Worm (Caenorhabditis elegans) whole organism, young adult: ENCODE results near the gene ZK673.4.
A peak's percentile ranks its signal among the peaks of the same experiment; 100 is the strongest.

ENCODE experiments used
- B0336.3 ChIP-seq: fragments of 200-800 bp; sonication (Bioruptor generic); IDR thresholded peaks from 2 replicates; pipeline ENCODE4 v1.3.6; 2022; ENCODE audit warnings: missing genetic modification characterization, missing compliant biosample characterization
- F23B12.7 ChIP-seq: sonication (generic microtip); optimal IDR thresholded peaks from 2 replicates; lab custom pipeline; 2017; ENCODE audit warnings: missing genetic modification characterization, mild to moderate bottlenecking, missing compliant biosample characterization, antibody characterized with exemption, moderate library complexity; ENCODE audit not compliant: insufficient read depth
- F52B5.7 ChIP-seq: sonication (generic microtip); optimal IDR thresholded peaks from 2 replicates; lab custom pipeline; 2016; ENCODE audit warnings: mild to moderate bottlenecking, missing genetic modification characterization, missing compliant biosample characterization
- F55B11.4 ChIP-seq: sonication (generic microtip); optimal IDR thresholded peaks from 2 replicates; lab custom pipeline; 2016; ENCODE audit warnings: missing compliant biosample characterization, missing genetic modification characterization, borderline replicate concordance; ENCODE audit not compliant: insufficient read depth
- F57A8.1 ChIP-seq: fragments of 200-800 bp; sonication (Bioruptor generic); optimal IDR thresholded peaks from 2 replicates; lab custom pipeline; 2018; ENCODE audit warnings: mild to moderate bottlenecking, missing genetic modification characterization, moderate library complexity, missing compliant biosample characterization
- Y53F4B.3 ChIP-seq: fragments of 200-800 bp; sonication (Bioruptor generic); IDR thresholded peaks from 2 replicates; pipeline ENCODE4 v1.3.6; 2022; ENCODE audit warnings: missing genetic modification reagents, missing genetic modification characterization, missing compliant biosample characterization
- Y79H2A.3 ChIP-seq: fragments of 200-800 bp; sonication (Bioruptor generic); conservative IDR thresholded peaks from 2 replicates; pipeline ENCODE4 v1.3.6; 2022; ENCODE audit warnings: missing genetic modification reagents, missing genetic modification characterization, missing compliant biosample characterization
- Y95B8A.8 ChIP-seq: fragments of 200-800 bp; sonication (Bioruptor generic); IDR thresholded peaks from 2 replicates; pipeline ENCODE4 v1.3.6; 2022; ENCODE audit warnings: missing genetic modification reagents, missing genetic modification characterization, missing compliant biosample characterization
- ZK185.1 ChIP-seq: sonication (generic microtip); optimal IDR thresholded peaks from 2 replicates; lab custom pipeline; 2016; ENCODE audit warnings: mild to moderate bottlenecking, missing genetic modification characterization, missing compliant biosample characterization; ENCODE audit not compliant: poor library complexity, severe bottlenecking
- akir-1 ChIP-seq: fragments of 200-800 bp; sonication (Bioruptor generic); optimal IDR thresholded peaks from 2 replicates; lab custom pipeline; 2018; ENCODE audit warnings: mild to moderate bottlenecking, missing genetic modification characterization, moderate library complexity, missing compliant biosample characterization
- ama-1 ChIP-seq, 3 experiments: fragments of 150-350 bp in 1 of 3; sonication (generic microtip) in 2 of 3; optimal IDR thresholded peaks; 2 replicates each; lab custom pipeline; 2014 to 2018; ENCODE audit warnings: missing biosample characterization in 2 of 3, missing genetic modification characterization in 2 of 3, missing genetic modification reagents in 2 of 3
- aptf-2 ChIP-seq: fragments of 200-800 bp; sonication (Bioruptor generic); conservative IDR thresholded peaks from 2 replicates; pipeline ENCODE4 v1.3.6; 2022; ENCODE audit warnings: missing genetic modification reagents, missing genetic modification characterization, missing compliant biosample characterization
- bed-2 ChIP-seq: fragments of 200-800 bp; sonication (Bioruptor generic); IDR thresholded peaks from 2 replicates; pipeline ENCODE4 v1.3.6; 2022; ENCODE audit warnings: missing genetic modification reagents, missing genetic modification characterization, missing compliant biosample characterization
- ccch-3 ChIP-seq: fragments of 200-800 bp; sonication (Bioruptor generic); optimal IDR thresholded peaks from 2 replicates; lab custom pipeline; 2018; ENCODE audit warnings: mild to moderate bottlenecking, missing genetic modification characterization, missing compliant biosample characterization
- cebp-2 ChIP-seq: fragments of 200-800 bp; sonication (Bioruptor generic); IDR thresholded peaks from 2 replicates; pipeline ENCODE4 v1.3.6; 2022; ENCODE audit warnings: missing genetic modification characterization, missing compliant biosample characterization
- ceh-100 ChIP-seq: fragments of 200-800 bp; sonication (Bioruptor generic); IDR thresholded peaks from 2 replicates; pipeline ENCODE4 v1.3.6; 2022; ENCODE audit warnings: missing genetic modification reagents, missing genetic modification characterization, missing compliant biosample characterization
- ceh-58 ChIP-seq: fragments of 200-800 bp; sonication (Bioruptor generic); IDR thresholded peaks from 2 replicates; pipeline ENCODE4 v1.3.6; 2022; ENCODE audit warnings: missing genetic modification characterization, missing compliant biosample characterization
- chd-7 ChIP-seq: sonication (generic microtip); optimal IDR thresholded peaks from 2 replicates; lab custom pipeline; 2016; ENCODE audit warnings: mild to moderate bottlenecking, missing genetic modification characterization, moderate library complexity, missing compliant biosample characterization
- dpff-1 ChIP-seq: sonication (generic microtip); optimal IDR thresholded peaks from 2 replicates; lab custom pipeline; 2017; ENCODE audit warnings: mild to moderate bottlenecking, missing genetic modification characterization, missing compliant biosample characterization
- dpl-1 ChIP-seq: fragments of 150-350 bp; optimal IDR thresholded peaks from 2 replicates; lab custom pipeline; 2014; ENCODE audit warnings: missing biosample characterization, missing genetic modification reagents, missing genetic modification characterization
- efl-1 ChIP-seq: fragments of 150-350 bp; optimal IDR thresholded peaks from 2 replicates; lab custom pipeline; 2014; ENCODE audit warnings: missing biosample characterization, missing genetic modification reagents, missing genetic modification characterization
- egl-44 ChIP-seq: fragments of 200-800 bp; sonication (Bioruptor generic); IDR thresholded peaks from 2 replicates; pipeline ENCODE4 v1.3.6; 2022; ENCODE audit warnings: missing genetic modification reagents, missing genetic modification characterization, missing compliant biosample characterization
- ets-4 ChIP-seq: fragments of 200-800 bp; sonication (Bioruptor generic); optimal IDR thresholded peaks from 2 replicates; lab custom pipeline; 2018; ENCODE audit warnings: mild to moderate bottlenecking, missing genetic modification characterization, missing compliant biosample characterization
- fkh-3 ChIP-seq: sonication (generic microtip); optimal IDR thresholded peaks from 2 replicates; lab custom pipeline; 2016; ENCODE audit warnings: mild to moderate bottlenecking, missing genetic modification characterization, missing compliant biosample characterization
- him-1 ChIP-seq: sonication (generic microtip); optimal IDR thresholded peaks from 2 replicates; lab custom pipeline; 2016; ENCODE audit warnings: missing genotype, missing genetic modification reagents, missing genetic modification characterization, missing compliant biosample characterization
- hlh-12 ChIP-seq: sonication (generic microtip); optimal IDR thresholded peaks from 2 replicates; lab custom pipeline; 2016; ENCODE audit warnings: missing genetic modification characterization, missing compliant biosample characterization
- hmg-1.2 ChIP-seq: fragments of 200-800 bp; sonication (Bioruptor generic); IDR thresholded peaks from 2 replicates; pipeline ENCODE4 v1.3.6; 2022; ENCODE audit warnings: missing genetic modification reagents, missing genetic modification characterization, missing compliant biosample characterization
- let-607 ChIP-seq, 2 experiments: fragments of 200-800 bp in 1 of 2; sonication (Bioruptor generic) in 1 of 2; sonication (generic microtip) in 1 of 2; optimal IDR thresholded peaks; 2 replicates each; lab custom pipeline; 2016 to 2018; ENCODE audit warnings: mild to moderate bottlenecking in 2 of 2, missing compliant biosample characterization in 2 of 2, missing genetic modification characterization in 2 of 2, moderate library complexity in 2 of 2, missing genotype in 1 of 2
- lin-26 ChIP-seq: fragments of 200-800 bp; sonication (Bioruptor generic); IDR thresholded peaks from 2 replicates; pipeline ENCODE4 v1.3.6; 2022; ENCODE audit warnings: missing genetic modification reagents, missing genetic modification characterization, missing compliant biosample characterization
- lin-54 ChIP-seq: fragments of 200-800 bp; sonication (Bioruptor generic); optimal IDR thresholded peaks from 2 replicates; lab custom pipeline; 2018; ENCODE audit warnings: mild to moderate bottlenecking, missing genetic modification characterization, missing compliant biosample characterization
- madf-6 ChIP-seq: fragments of 200-800 bp; sonication (Bioruptor generic); IDR thresholded peaks from 2 replicates; pipeline ENCODE4 v1.3.6; 2022; ENCODE audit warnings: missing genetic modification reagents, missing genetic modification characterization, missing compliant biosample characterization
- nfyb-1 ChIP-seq: fragments of 200-800 bp; sonication (Bioruptor generic); IDR thresholded peaks from 2 replicates; pipeline ENCODE4 v1.3.6; 2022; ENCODE audit warnings: missing genetic modification reagents, missing genetic modification characterization, missing compliant biosample characterization
- nhr-120 ChIP-seq: fragments of 200-800 bp; sonication (Bioruptor generic); IDR thresholded peaks from 2 replicates; pipeline ENCODE4 v1.3.6; 2022; ENCODE audit warnings: missing genetic modification characterization, missing compliant biosample characterization
- repo-1 ChIP-seq: sonication (generic microtip); optimal IDR thresholded peaks from 2 replicates; lab custom pipeline; 2017; ENCODE audit warnings: mild to moderate bottlenecking, missing genetic modification characterization, missing compliant biosample characterization
- rpc-1 ChIP-seq, 2 experiments: fragments of 150-350 bp in 1 of 2; sonication (generic microtip) in 1 of 2; optimal IDR thresholded peaks; 2 replicates each; lab custom pipeline; 2014 to 2018; ENCODE audit warnings: missing biosample characterization in 1 of 2, missing genetic modification characterization in 1 of 2, missing genetic modification reagents in 1 of 2, missing genotype in 1 of 2
- sdz-38 ChIP-seq: sonication (generic microtip); optimal IDR thresholded peaks from 2 replicates; lab custom pipeline; 2016; ENCODE audit warnings: missing genotype, missing genetic modification characterization, missing compliant biosample characterization
- snpc-1.1 ChIP-seq: sonication (generic microtip); optimal IDR thresholded peaks from 2 replicates; lab custom pipeline; 2017; ENCODE audit warnings: missing genetic modification characterization, mild to moderate bottlenecking, missing compliant biosample characterization, antibody characterized with exemption, moderate library complexity, missing genotype, missing genetic modification reagents; ENCODE audit not compliant: insufficient read depth
- snpc-3.4 ChIP-seq: sonication (generic microtip); optimal IDR thresholded peaks from 2 replicates; lab custom pipeline; 2017; ENCODE audit warnings: missing genetic modification characterization, mild to moderate bottlenecking, missing compliant biosample characterization, antibody characterized with exemption, moderate library complexity, missing genotype, missing genetic modification reagents
- snpc-4 ChIP-seq, 5 experiments: fragments of 150-350 bp in 1 of 5; sonication (generic microtip) in 4 of 5; optimal IDR thresholded peaks; 2 replicates each; lab custom pipeline; 2014 to 2018; ENCODE audit warnings: missing genetic modification characterization in 5 of 5, missing biosample characterization in 3 of 5, antibody characterized with exemption in 2 of 5, mild to moderate bottlenecking in 2 of 5, missing compliant biosample characterization in 2 of 5, missing genotype in 2 of 5, moderate library complexity in 2 of 5, missing genetic modification reagents in 1 of 5
- tbx-9 ChIP-seq: sonication (generic microtip); optimal IDR thresholded peaks from 2 replicates; lab custom pipeline; 2016; ENCODE audit warnings: borderline replicate concordance, missing genetic modification characterization, inconsistent platforms, missing compliant biosample characterization
- tlf-1 ChIP-seq: fragments of 200-800 bp; sonication (Bioruptor generic); optimal IDR thresholded peaks from 2 replicates; lab custom pipeline; 2018; ENCODE audit warnings: mild to moderate bottlenecking, missing genetic modification characterization, missing compliant biosample characterization
- unc-130 ChIP-seq: sonication (generic microtip); optimal IDR thresholded peaks from 2 replicates; lab custom pipeline; 2016; ENCODE audit warnings: missing genetic modification reagents, missing genetic modification characterization, missing compliant biosample characterization
- xnd-1 ChIP-seq: sonication (generic microtip); optimal IDR thresholded peaks from 2 replicates; lab custom pipeline; 2016; ENCODE audit warnings: missing genotype, missing genetic modification reagents, missing genetic modification characterization, missing compliant biosample characterization
- zim-3 ChIP-seq: sonication (generic microtip); optimal IDR thresholded peaks from 2 replicates; lab custom pipeline; 2017; ENCODE audit warnings: mild to moderate bottlenecking, missing genetic modification characterization, moderate library complexity, missing compliant biosample characterization
- ztf-18 ChIP-seq: sonication (generic microtip); optimal IDR thresholded peaks from 2 replicates; lab custom pipeline; 2016; ENCODE audit warnings: missing genotype, mild to moderate bottlenecking, missing genetic modification characterization, missing compliant biosample characterization
- ztf-22 ChIP-seq: fragments of 200-800 bp; sonication (Bioruptor generic); optimal IDR thresholded peaks from 2 replicates; lab custom pipeline; 2018; ENCODE audit warnings: mild to moderate bottlenecking, missing genetic modification characterization, moderate library complexity, missing compliant biosample characterization
- ztf-28 ChIP-seq: fragments of 200-800 bp; sonication (Bioruptor generic); IDR thresholded peaks from 2 replicates; pipeline ENCODE4 v1.3.6; 2022; ENCODE audit warnings: missing genetic modification reagents, missing genetic modification characterization, missing compliant biosample characterization

The ZK673.4 gene

DNA sequence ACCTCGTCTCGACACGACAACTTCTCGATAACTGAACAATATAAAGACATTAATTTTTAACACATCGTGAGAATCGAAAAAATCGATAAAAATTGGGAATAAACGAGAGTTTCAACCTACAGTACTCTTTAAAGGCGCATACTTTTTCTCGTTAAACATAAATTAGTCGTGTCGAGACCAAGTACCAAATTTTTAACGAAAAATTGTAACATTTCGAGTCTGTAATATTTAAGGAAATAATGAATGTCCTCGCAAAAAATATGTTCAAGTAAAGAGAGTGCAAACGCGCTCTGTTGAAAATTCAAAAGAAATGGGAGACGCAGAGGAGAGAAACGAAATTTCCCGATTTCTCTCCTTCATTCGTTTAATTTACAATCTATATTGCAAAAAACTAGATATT, 2.4 kb upstream of the ZK673.4 start (continued):
- TF ChIP-seq F57A8.1 (GFP tag; lab: Kevin White, UChicago): no peak
- TF ChIP-seq tlf-1 (GFP tag; lab: Kevin White, UChicago): no peak
- TF ChIP-seq rpc-1 (optimal IDR thresholded peaks at IDR 0.05; lab: Kevin White, UChicago): no peak
- no peak for TF ChIP-seq rpc-1 (tag; optimal IDR thresholded peaks at IDR 0.05; lab: Kevin White, UChicago)
- TF ChIP-seq ets-4 (GFP tag; lab: Kevin White, UChicago): no peak
- TF ChIP-seq him-1 (tag; lab: Kevin White, UChicago): peak; percentile 26
- TF ChIP-seq lin-54 (GFP tag; lab: Kevin White, UChicago): no peak
- no peak for TF ChIP-seq cebp-2 (GFP tag; lab: Robert Waterston, UW)
- no peak for TF ChIP-seq egl-44 (GFP tag; lab: Robert Waterston, UW)
- TF ChIP-seq F55B11.4: no peak
- TF ChIP-seq dpff-1: no peak
- TF ChIP-seq nfyb-1 (GFP tag; lab: Robert Waterston, UW): peak; percentile 66; the same call in 1 of the 2 replicates
- TF ChIP-seq unc-130 (GFP tag; lab: Kevin White, UChicago): no peak
- TF ChIP-seq Y79H2A.3 (GFP tag; lab: Robert Waterston, UW): peak; percentile 61; the same call in 1 of the 2 replicates
- TF ChIP-seq ceh-58: no peak
- TF ChIP-seq F23B12.7 (tag; lab: Kevin White, UChicago): no peak
- TF ChIP-seq nhr-120: no peak
- no peak for TF ChIP-seq aptf-2 (GFP tag; lab: Robert Waterston, UW)
- no peak for TF ChIP-seq ztf-28 (GFP tag; lab: Robert Waterston, UW)
- TF ChIP-seq B0336.3 (GFP tag; lab: Robert Waterston, UW): peak; percentile 54
- no peak for TF ChIP-seq sdz-38
- TF ChIP-seq lin-26: no peak
- no peak for TF ChIP-seq efl-1
- no peak for TF ChIP-seq ztf-18 (tag; lab: Kevin White, UChicago)
- peak; percentile 34; the same call in 1 of the 2 replicates for TF ChIP-seq madf-6
- TF ChIP-seq Y53F4B.3: no peak
- no peak for TF ChIP-seq zim-3
- TF ChIP-seq hmg-1.2 (GFP tag; lab: Robert Waterston, UW): no peak
- TF ChIP-seq repo-1 (tag; lab: Kevin White, UChicago): peak; percentile 86
- no peak for TF ChIP-seq F52B5.7
- TF ChIP-seq bed-2 (GFP tag; lab: Robert Waterston, UW): no peak
- no peak for TF ChIP-seq xnd-1 (tag; lab: Kevin White, UChicago)
- TF ChIP-seq snpc-3.4 (tag; lab: Kevin White, UChicago): no peak
- TF ChIP-seq akir-1: no peak
- no peak for TF ChIP-seq ceh-100
- no peak for TF ChIP-seq fkh-3 (tag; lab: Kevin White, UChicago)
- no peak for TF ChIP-seq Y95B8A.8 (GFP tag; lab: Robert Waterston, UW)
- peak; percentile 57 for TF ChIP-seq ama-1 (optimal IDR thresholded peaks at IDR 0.05; lab: Kevin White, UChicago)
- no peak for TF ChIP-seq ama-1 (GFP tag; optimal IDR thresholded peaks at IDR 0.05; lab: Kevin White, UChicago)
- no peak for TF ChIP-seq snpc-1.1 (tag; lab: Kevin White, UChicago)
- no peak for TF ChIP-seq snpc-4 (GFP tag; optimal IDR thresholded peaks at IDR 0.05; lab: Kevin White, UChicago)
- TF ChIP-seq snpc-4 (tag; optimal IDR thresholded peaks at IDR 0.05; lab: Kevin White, UChicago): no peak
- TF ChIP-seq chd-7 (tag; lab: Kevin White, UChicago): no peak
- TF ChIP-seq ztf-22 (GFP tag; lab: Kevin White, UChicago): no peak
- TF ChIP-seq dpl-1 (GFP tag; lab: Kevin White, UChicago): no peak
- TF ChIP-seq tbx-9: no peak
- TF ChIP-seq ZK185.1 (tag; lab: Kevin White, UChicago): peak; percentile 10
- no peak for TF ChIP-seq ccch-3 (GFP tag; lab: Kevin White, UChicago)
- TF ChIP-seq hlh-12: no peak
- no peak for TF ChIP-seq let-607 (tag; optimal IDR thresholded peaks at IDR 0.05; lab: Kevin White, UChicago)
